Fruit fly (Drosophila melanogaster) whole organism, embryonic: ENCODE measurements around the gene Inx3.

Experiments
- Atf3 ChIP-seq: fragments of 200-800 bp; sonication (Bioruptor generic); optimal IDR thresholded peaks from 3 replicates; lab custom pipeline; 2016; ENCODE audit warnings: missing biosample characterization, missing genetic modification characterization
- CG11247 ChIP-seq: fragments of 200-800 bp; sonication (Bioruptor generic); IDR thresholded peaks from 2 replicates; pipeline ENCODE4 v1.3.6; 2022; ENCODE audit warnings: missing biosample characterization, missing genetic modification characterization
- CG11456 ChIP-seq: fragments of 200-800 bp; sonication (Bioruptor generic); IDR thresholded peaks from 3 replicates; pipeline ENCODE4 v1.3.6; 2022; ENCODE audit warnings: missing biosample characterization, missing genetic modification characterization
- CG13894 ChIP-seq: fragments of 200-800 bp; sonication (Bioruptor generic); optimal IDR thresholded peaks from 3 replicates; lab custom pipeline; 2018; ENCODE audit warnings: missing biosample characterization, mild to moderate bottlenecking, missing genetic modification characterization, moderate library complexity
- CG15514 ChIP-seq: fragments of 200-800 bp; sonication (Bioruptor generic); optimal IDR thresholded peaks from 3 replicates; lab custom pipeline; 2017; ENCODE audit warnings: missing biosample characterization, missing genetic modification characterization, mild to moderate bottlenecking, moderate library complexity, missing genetic modification reagents
- CG15696 ChIP-seq: fragments of 200-800 bp; sonication (Bioruptor generic); optimal IDR thresholded peaks from 2 replicates; lab custom pipeline; 2019; ENCODE audit warnings: missing biosample characterization, mild to moderate bottlenecking, missing genetic modification characterization, moderate library complexity
- CG16813 ChIP-seq: fragments of 200-800 bp; sonication (Bioruptor generic); IDR thresholded peaks from 3 replicates; pipeline ENCODE4 v1.3.6; 2022; ENCODE audit warnings: missing biosample characterization, missing genetic modification characterization; ENCODE audit not compliant: partially characterized antibody
- CG17361 ChIP-seq: fragments of 200-800 bp; sonication (Bioruptor generic); IDR thresholded peaks from 3 replicates; pipeline ENCODE4 v1.3.6; 2022; ENCODE audit warnings: missing biosample characterization, missing genetic modification characterization
- CG2712 ChIP-seq: fragments of 200-800 bp; optimal IDR thresholded peaks from 3 replicates; lab custom pipeline; 2019; ENCODE audit warnings: missing biosample characterization, mild to moderate bottlenecking, missing genetic modification characterization, moderate library complexity
- CG31365 ChIP-seq: fragments of 200-800 bp; sonication (Bioruptor generic); optimal IDR thresholded peaks from 2 replicates; lab custom pipeline; 2018; ENCODE audit warnings: missing biosample characterization, mild to moderate bottlenecking, missing genetic modification characterization
- CG3281 ChIP-seq: fragments of 200-800 bp; sonication (Bioruptor generic); optimal IDR thresholded peaks from 3 replicates; lab custom pipeline; 2017; ENCODE audit warnings: missing biosample characterization, mild to moderate bottlenecking, missing genetic modification characterization
- CG4707 ChIP-seq: fragments of 200-800 bp; sonication (Bioruptor generic); optimal IDR thresholded peaks from 2 replicates; lab custom pipeline; 2018; ENCODE audit warnings: missing biosample characterization, mild to moderate bottlenecking, missing genetic modification characterization, moderate library complexity
- CG6654 ChIP-seq: fragments of 200-800 bp; sonication (Bioruptor generic); optimal IDR thresholded peaks from 2 replicates; lab custom pipeline; 2017; ENCODE audit warnings: missing biosample characterization, mild to moderate bottlenecking, missing genetic modification characterization
- CG8478 ChIP-seq: fragments of >200 bp; optimal IDR thresholded peaks from 2 replicates; lab custom pipeline; 2018
- CkIIα-i1 ChIP-seq: fragments of 200-800 bp; sonication (Bioruptor generic); IDR thresholded peaks from 2 replicates; pipeline ENCODE4 v1.3.6; 2022; ENCODE audit warnings: missing biosample characterization, missing genetic modification characterization
- Deaf1 ChIP-seq: fragments of 200-800 bp; optimal IDR thresholded peaks from 3 replicates; lab custom pipeline; 2019; ENCODE audit warnings: missing biosample characterization, mild to moderate bottlenecking, missing genetic modification characterization, moderate library complexity
- Doc3 ChIP-seq: fragments of 200-800 bp; sonication (Bioruptor generic); IDR thresholded peaks from 3 replicates; pipeline ENCODE4 v1.3.6; 2022; ENCODE audit warnings: missing biosample characterization, missing genetic modification characterization; ENCODE audit not compliant: partially characterized antibody
- E2f1 ChIP-seq: fragments of 200-800 bp; sonication (Bioruptor generic); IDR thresholded peaks from 2 replicates; pipeline ENCODE4 v1.3.6; 2022; ENCODE audit warnings: missing biosample characterization, missing genetic modification characterization
- Fer3 ChIP-seq: fragments of 200-800 bp; sonication (Bioruptor generic); optimal IDR thresholded peaks from 2 replicates; lab custom pipeline; 2018; ENCODE audit warnings: missing biosample characterization, mild to moderate bottlenecking, missing genetic modification characterization, moderate library complexity
- HmgD ChIP-seq: fragments of 200-800 bp; sonication (Bioruptor generic); optimal IDR thresholded peaks from 3 replicates; lab custom pipeline; 2016; ENCODE audit warnings: missing biosample characterization, missing genetic modification characterization
- Hr78 ChIP-seq, 2 experiments: fragments of 200-800 bp in 1 of 2; fragments of >200 bp in 1 of 2; sonication (Bioruptor generic) in 1 of 2; optimal IDR thresholded peaks; 2 replicates each; lab custom pipeline; 2017 to 2019; ENCODE audit warnings: missing biosample characterization in 2 of 2, missing genetic modification characterization in 2 of 2, mild to moderate bottlenecking in 1 of 2, moderate library complexity in 1 of 2
- Jarid2 ChIP-seq: fragments of 200-800 bp; sonication (Bioruptor generic); optimal IDR thresholded peaks from 3 replicates; lab custom pipeline; 2017; ENCODE audit warnings: mild to moderate bottlenecking, missing biosample characterization, missing genetic modification reagents, missing genetic modification characterization
- Scr ChIP-seq: fragments of 200-800 bp; sonication (Bioruptor generic); IDR thresholded peaks from 2 replicates; pipeline ENCODE4 v1.3.6; 2022; ENCODE audit warnings: missing biosample characterization, missing genetic modification characterization; ENCODE audit not compliant: partially characterized antibody
- Sry-δ ChIP-seq: fragments of 200-800 bp; sonication (Bioruptor generic); optimal IDR thresholded peaks from 2 replicates; lab custom pipeline; 2016; ENCODE audit warnings: missing biosample characterization, missing genetic modification characterization
- Trl ChIP-seq, 3 experiments: fragments of >200 bp in 2 of 3; fragments of 200-800 bp in 1 of 3; sonication (Bioruptor generic) in 1 of 3; optimal IDR thresholded peaks; 2 replicates in 1 of 3; 3 replicates in 2 of 3; lab custom pipeline; 2016 to 2017; ENCODE audit warnings: missing biosample characterization in 1 of 3, missing genetic modification characterization in 1 of 3
- bigmax ChIP-seq: fragments of 200-800 bp; sonication (Bioruptor generic); optimal IDR thresholded peaks from 2 replicates; lab custom pipeline; 2018; ENCODE audit warnings: missing biosample characterization, mild to moderate bottlenecking, missing genetic modification characterization
- chm ChIP-seq: fragments of 200-800 bp; sonication (Bioruptor generic); IDR thresholded peaks from 2 replicates; pipeline ENCODE4 v1.3.6; 2022; ENCODE audit warnings: missing biosample characterization, missing genetic modification characterization
- corto ChIP-seq: fragments of 200-800 bp; sonication (Bioruptor generic); optimal IDR thresholded peaks from 2 replicates; lab custom pipeline; 2016; ENCODE audit warnings: missing biosample characterization, mild to moderate bottlenecking, missing genetic modification characterization, moderate library complexity
- croc ChIP-seq: fragments of 200-800 bp; sonication (Bioruptor generic); conservative IDR thresholded peaks from 3 replicates; pipeline ENCODE4 v1.3.6; 2022; ENCODE audit warnings: missing biosample characterization, missing genetic modification characterization
- danr ChIP-seq: fragments of 200-800 bp; sonication (Bioruptor generic); IDR thresholded peaks from 2 replicates; pipeline ENCODE4 v1.3.6; 2022; ENCODE audit warnings: missing biosample characterization, missing genetic modification characterization
- gcm ChIP-seq: fragments of 200-800 bp; sonication (Bioruptor generic); optimal IDR thresholded peaks from 2 replicates; lab custom pipeline; 2019; ENCODE audit warnings: missing biosample characterization, mild to moderate bottlenecking, missing genetic modification characterization, moderate library complexity
- grn ChIP-seq: fragments of 200-800 bp; sonication (Bioruptor generic); optimal IDR thresholded peaks from 3 replicates; lab custom pipeline; 2017; ENCODE audit warnings: missing biosample characterization, missing genetic modification characterization
- hbn ChIP-seq: fragments of 200-800 bp; sonication (Bioruptor generic); IDR thresholded peaks from 2 replicates; pipeline ENCODE4 v1.3.6; 2022; ENCODE audit warnings: missing biosample characterization, missing genetic modification characterization; ENCODE audit not compliant: partially characterized antibody
- kni ChIP-seq: fragments of 200-800 bp; sonication (Bioruptor generic); optimal IDR thresholded peaks from 3 replicates; lab custom pipeline; 2017; ENCODE audit warnings: mild to moderate bottlenecking, missing biosample characterization, missing genetic modification reagents, missing genetic modification characterization
- lbe ChIP-seq: fragments of 200-800 bp; sonication (Bioruptor generic); optimal IDR thresholded peaks from 2 replicates; lab custom pipeline; 2016; ENCODE audit warnings: missing biosample characterization, mild to moderate bottlenecking, missing genetic modification characterization
- mld ChIP-seq: fragments of 200-800 bp; sonication (Bioruptor generic); IDR thresholded peaks from 3 replicates; pipeline ENCODE4 v1.3.6; 2022; ENCODE audit warnings: missing biosample characterization, missing genetic modification characterization; ENCODE audit not compliant: partially characterized antibody
- phol ChIP-seq: fragments of 200-800 bp; sonication (Bioruptor generic); optimal IDR thresholded peaks from 3 replicates; lab custom pipeline; 2018; ENCODE audit warnings: missing biosample characterization, mild to moderate bottlenecking, missing genetic modification characterization, moderate library complexity
- pita ChIP-seq: fragments of 200-800 bp; sonication (Bioruptor generic); optimal IDR thresholded peaks from 2 replicates; lab custom pipeline; 2017; ENCODE audit warnings: missing biosample characterization, mild to moderate bottlenecking, missing genetic modification characterization
- pros ChIP-seq: fragments of 200-800 bp; sonication (Bioruptor generic); optimal IDR thresholded peaks from 3 replicates; lab custom pipeline; 2019; ENCODE audit warnings: missing biosample characterization, mild to moderate bottlenecking, missing genetic modification characterization, moderate library complexity
- sd ChIP-seq: fragments of 200-800 bp; sonication (Bioruptor generic); optimal IDR thresholded peaks from 3 replicates; lab custom pipeline; 2018; ENCODE audit warnings: missing biosample characterization, mild to moderate bottlenecking, missing genetic modification characterization, moderate library complexity
- sens ChIP-seq: fragments of 200-800 bp; sonication (Bioruptor generic); peaks from one replicate; lab custom pipeline; 2016; ENCODE audit warnings: missing biosample characterization, missing genetic modification characterization
- so ChIP-seq: fragments of 200-800 bp; sonication (Bioruptor generic); IDR thresholded peaks from 3 replicates; pipeline ENCODE4 v1.3.6; 2022; ENCODE audit warnings: missing biosample characterization, missing genetic modification characterization
- sqz ChIP-seq: fragments of 200-800 bp; sonication (Bioruptor generic); optimal IDR thresholded peaks from 3 replicates; lab custom pipeline; 2018; ENCODE audit warnings: missing biosample characterization, mild to moderate bottlenecking, missing genetic modification characterization
- unc-4 ChIP-seq: fragments of 200-800 bp; sonication (Bioruptor generic); IDR thresholded peaks from 2 replicates; pipeline ENCODE4 v1.3.6; 2022; ENCODE audit warnings: missing biosample characterization, missing genetic modification characterization; ENCODE audit not compliant: partially characterized antibody
- wek ChIP-seq: fragments of 200-800 bp; sonication (Bioruptor generic); optimal IDR thresholded peaks from 3 replicates; lab custom pipeline; 2018; ENCODE audit warnings: missing biosample characterization, mild to moderate bottlenecking, missing genetic modification characterization, moderate library complexity
- yki ChIP-seq: fragments of >200 bp; optimal IDR thresholded peaks from 3 replicates; lab custom pipeline; 2018
- z ChIP-seq: fragments of 200-800 bp; sonication (Bioruptor generic); IDR thresholded peaks from 3 replicates; pipeline ENCODE4 v1.3.6; 2022; ENCODE audit warnings: missing biosample characterization, missing genetic modification characterization

The Inx3 gene

DNA sequence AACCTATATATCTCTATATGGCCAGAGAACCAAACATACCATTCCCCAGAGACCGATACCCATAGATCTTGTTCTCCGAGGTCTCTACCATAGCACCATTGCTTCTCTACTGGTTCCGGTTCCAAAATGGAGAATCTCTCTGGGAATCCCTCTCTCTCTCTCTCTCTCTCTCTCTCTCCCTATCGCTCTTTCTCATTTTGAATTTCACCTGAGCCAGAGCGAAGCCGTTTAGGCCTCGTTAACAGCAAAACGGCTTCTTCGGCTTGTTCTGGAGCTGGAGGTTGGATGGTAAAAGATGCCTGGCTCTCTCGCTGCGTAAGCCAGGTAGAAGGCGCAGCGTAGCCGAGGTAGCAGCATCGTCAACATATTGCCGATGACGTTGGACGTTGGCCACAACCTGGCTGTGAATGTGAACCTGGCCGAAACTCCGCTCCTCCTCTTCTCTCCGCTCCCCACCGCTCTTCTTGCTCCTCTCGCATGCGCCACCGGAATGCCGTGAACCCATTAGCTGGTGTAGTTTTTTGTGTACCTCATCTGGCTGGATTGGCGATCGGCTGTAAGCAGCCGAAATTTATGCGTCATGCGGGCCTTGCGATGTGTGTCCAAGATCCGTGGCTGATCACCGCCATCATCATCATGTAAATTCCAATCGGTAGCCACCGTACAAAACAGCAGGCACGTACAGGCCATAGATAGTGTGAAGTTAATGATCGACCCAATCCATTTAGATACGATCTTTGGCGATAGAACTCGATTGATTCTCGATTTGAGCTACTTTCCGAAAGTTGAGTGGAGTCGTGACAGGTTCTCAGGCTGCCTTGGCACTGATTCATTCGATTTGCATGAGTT lies 2.2 kb upstream of the Inx3 start (continued):
- TF ChIP-seq pros (GFP tag; lab: Kevin White, UChicago) (peak; percentile 39), CG16813 (GFP tag; lab: Robert Waterston, UW) (peak; percentile 30; the same call in 1 of the 3 replicates), so (GFP tag; lab: Robert Waterston, UW) (peak; percentile 50; the same call in 1 of the 3 replicates), Fer3 (tag; lab: Kevin White, UChicago) (no peak), Deaf1 (tag; lab: Kevin White, UChicago) (peak; percentile 64), CG31365 (no peak), corto (GFP tag; lab: Kevin White, UChicago) (peak; percentile 9), pita (no peak), sd (tag; lab: Kevin White, UChicago) (peak; percentile 89), CG17361 (GFP tag; lab: Robert Waterston, UW) (no peak), phol (tag; lab: Kevin White, UChicago) (peak; percentile 16), CG15696 (tag; lab: Kevin White, UChicago) (no peak), Hr78 (GFP tag; optimal IDR thresholded peaks at IDR 0.05; lab: Kevin White, UChicago) (peak in 1 of 2 experiments; percentile 55), CG6654 (GFP tag; lab: Kevin White, UChicago) (no peak), CG2712 (tag; lab: Kevin White, UChicago) (no peak), gcm (GFP tag; lab: Kevin White, UChicago) (peak; percentile 15), mld (0 out of 3 replicates have a peak, but pooled peaks have one; percentile 17), Scr (GFP tag; lab: Robert Waterston, UW) (peak; percentile 30; the same call in 1 of the 2 replicates), Doc3 (GFP tag; lab: Robert Waterston, UW) (peak; percentile 18; the same call in 1 of the 3 replicates), CG4707 (GFP tag; lab: Kevin White, UChicago) (no peak), Atf3 (GFP tag; lab: Kevin White, UChicago) (peak; percentile 2), E2f1 (GFP tag; lab: Robert Waterston, UW) (no peak), yki (peak; percentile 95), CkIIα-i1 (GFP tag; lab: Robert Waterston, UW) (no peak), kni (GFP tag; lab: Kevin White, UChicago) (peak; percentile 73), z (GFP tag; lab: Robert Waterston, UW) (peak; percentile 71), sens (GFP tag; lab: Kevin White, UChicago) (peak; percentile 28), lbe (GFP tag; lab: Kevin White, UChicago) (peak; percentile 74), CG15514 (GFP tag; lab: Kevin White, UChicago) (peak; percentile 97), HmgD (no peak), CG3281 (GFP tag; lab: Kevin White, UChicago) (no peak), danr (GFP tag; lab: Robert Waterston, UW) (no peak), hbn (GFP tag; lab: Robert Waterston, UW) (0 out of 2 replicates have a peak, but pooled peaks have one; percentile 29), Jarid2 (peak; percentile 19), bigmax (GFP tag; lab: Kevin White, UChicago) (no peak), Sry-δ (GFP tag; lab: Kevin White, UChicago) (no peak), CG13894 (tag; lab: Kevin White, UChicago) (peak; percentile 18), Trl (optimal IDR thresholded peaks at IDR 0.05; lab: Kevin White, UChicago) (peak; percentile 94 to 99), Trl (GFP tag; optimal IDR thresholded peaks at IDR 0.05; lab: Kevin White, UChicago) (peak; percentile 8), chm (0 out of 2 replicates have a peak, but pooled peaks have one; percentile 23), croc (GFP tag; lab: Robert Waterston, UW) (no peak), unc-4 (GFP tag; lab: Robert Waterston, UW) (0 out of 2 replicates have a peak, but pooled peaks have one; percentile 36), grn (GFP tag; lab: Kevin White, UChicago) (peak; percentile 96), sqz (GFP tag; lab: Kevin White, UChicago) (no peak), wek (GFP tag; lab: Kevin White, UChicago) (no peak), CG11247 (GFP tag; lab: Robert Waterston, UW) (no peak), CG11456 (GFP tag; lab: Robert Waterston, UW) (no peak), CG8478 (lab: Kevin White, UChicago) (peak; percentile 39)
